Worm (Caenorhabditis elegans): ENCODE measurements around the gene Y105C5A.1268.

DNA sequence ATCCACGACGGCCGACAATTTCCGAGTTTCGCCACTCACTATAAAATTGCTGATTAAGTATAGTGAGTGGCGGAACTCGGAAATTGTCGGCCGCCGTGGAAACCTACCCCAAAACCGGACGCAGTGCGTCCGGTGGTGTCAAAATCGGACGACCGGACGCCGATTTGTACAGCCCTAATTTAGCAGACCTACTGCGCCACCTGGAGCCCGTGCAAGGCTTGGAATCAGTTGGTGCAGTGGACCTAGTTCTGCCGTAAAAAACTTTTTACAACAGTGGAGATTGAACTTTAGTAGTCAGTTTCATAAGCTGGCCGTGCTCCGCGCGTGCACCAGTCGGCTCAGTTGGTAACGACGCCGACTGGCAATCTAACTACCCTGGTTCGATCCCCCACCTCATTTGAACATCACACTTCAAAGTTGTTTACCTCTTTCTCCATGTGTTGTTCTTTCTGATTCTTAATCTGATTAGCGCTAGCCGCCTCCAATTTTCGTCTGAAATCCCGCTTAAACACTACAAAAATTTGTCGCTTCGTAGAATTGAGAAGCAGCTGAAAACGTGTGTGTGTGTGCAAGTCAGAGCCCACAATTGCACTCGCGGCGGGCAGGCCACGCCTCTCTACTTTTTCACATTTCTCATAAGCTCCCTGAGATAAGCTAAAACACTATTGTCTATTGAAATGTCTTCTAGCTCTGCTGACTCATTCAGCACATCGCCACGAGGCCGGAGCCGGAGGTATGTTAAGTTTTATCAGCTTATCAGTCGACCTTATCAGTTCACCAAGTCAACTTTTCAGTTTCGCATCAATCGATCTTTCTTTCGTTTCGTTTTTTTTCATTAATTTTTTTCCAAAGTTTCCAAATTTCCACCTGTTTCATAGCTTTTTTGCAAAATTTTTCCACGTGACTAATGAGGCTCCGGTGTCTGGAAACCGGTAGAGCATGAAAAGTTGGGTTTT is 42.5 kb upstream of the Y105C5A.1268 start, which contains the start of gene Y105C5A.15:
- no peak for TF ChIP-seq nhr-11 (tag; optimal IDR thresholded peaks at IDR 0.05)
- no peak for TF ChIP-seq unc-130 (GFP tag; optimal IDR thresholded peaks at IDR 0.05)
- no peak for TF ChIP-seq pha-4 (GFP tag; IDR thresholded peaks at IDR 0.05)
- TF ChIP-seq pha-4 (tag; optimal IDR thresholded peaks at IDR 0.05): no peak
- no peak for TF ChIP-seq dmd-6 (GFP tag; IDR thresholded peaks at IDR 0.05)
- no peak for TF ChIP-seq snpc-4 (tag; optimal IDR thresholded peaks at IDR 0.05)
- TF ChIP-seq madf-9 (GFP tag; conservative IDR thresholded peaks at IDR 0.05): no peak
- TF ChIP-seq fkh-10 (GFP tag; optimal IDR thresholded peaks at IDR 0.05): no peak
- TF ChIP-seq rbr-2 (tag; optimal IDR thresholded peaks at IDR 0.05): no peak
- TF ChIP-seq mdl-1 (tag; optimal IDR thresholded peaks at IDR 0.05): no peak
- no peak for TF ChIP-seq lsy-2 (tag; optimal IDR thresholded peaks at IDR 0.05)

All from whole organism, L4 larva.